Fruit fly (Drosophila melanogaster) whole organism, prepupa: Measurements from ENCODE around the gene AP-1gamma.
A peak's percentile ranks its signal among the peaks of the same experiment; 100 is the strongest.

Source experiments
- Blimp-1 ChIP-seq: fragments of 200-800 bp; sonication (Bioruptor generic); optimal IDR thresholded peaks from 3 replicates; lab custom pipeline; 2017; ENCODE audit warnings: missing biosample characterization, missing genetic modification characterization, mild to moderate bottlenecking, moderate library complexity, missing genetic modification reagents
- CG11762 ChIP-seq: fragments of 200-800 bp; sonication (Bioruptor generic); optimal IDR thresholded peaks from 3 replicates; lab custom pipeline; 2016; ENCODE audit warnings: missing biosample characterization, missing genetic modification characterization; ENCODE audit not compliant: insufficient read depth
- CG15336 ChIP-seq: fragments of 200-800 bp; sonication (Bioruptor generic); IDR thresholded peaks from 2 replicates; pipeline ENCODE4 v1.3.6; 2022; ENCODE audit warnings: missing biosample characterization, missing genetic modification characterization
- CG16779 ChIP-seq: fragments of 200-800 bp; sonication (Bioruptor generic); optimal IDR thresholded peaks from 3 replicates; lab custom pipeline; 2017; ENCODE audit warnings: missing biosample characterization, mild to moderate bottlenecking, missing genetic modification characterization
- CG3032 ChIP-seq: fragments of 200-800 bp; optimal IDR thresholded peaks from 2 replicates; lab custom pipeline; 2019; ENCODE audit warnings: missing biosample characterization, mild to moderate bottlenecking, missing genetic modification characterization, moderate library complexity
- CG31627 ChIP-seq: fragments of 200-800 bp; sonication (Bioruptor generic); optimal IDR thresholded peaks from 3 replicates; lab custom pipeline; 2016; ENCODE audit warnings: missing biosample characterization, missing genetic modification characterization
- CG32006 ChIP-seq: fragments of 200-800 bp; sonication (Bioruptor generic); optimal IDR thresholded peaks from 3 replicates; lab custom pipeline; 2017; ENCODE audit warnings: missing biosample characterization, mild to moderate bottlenecking, missing genetic modification characterization
- CG34406 ChIP-seq: fragments of 200-800 bp; sonication (Bioruptor generic); optimal IDR thresholded peaks from 3 replicates; lab custom pipeline; 2016; ENCODE audit warnings: missing biosample characterization, missing genetic modification characterization
- CG3919 ChIP-seq: fragments of 200-800 bp; sonication (Bioruptor generic); optimal IDR thresholded peaks from 3 replicates; lab custom pipeline; 2016; ENCODE audit warnings: missing biosample characterization, missing genetic modification characterization
- CG6163 ChIP-seq: fragments of 200-800 bp; sonication (Bioruptor generic); IDR thresholded peaks from 3 replicates; pipeline ENCODE4 v1.3.6; 2022; ENCODE audit warnings: missing biosample characterization, missing genetic modification characterization
- CG6276 ChIP-seq: fragments of 200-800 bp; sonication (Bioruptor generic); optimal IDR thresholded peaks from 2 replicates; lab custom pipeline; 2017; ENCODE audit warnings: missing biosample characterization, mild to moderate bottlenecking, missing genetic modification characterization
- CG6792 ChIP-seq: fragments of 200-800 bp; sonication (Bioruptor generic); optimal IDR thresholded peaks from 3 replicates; lab custom pipeline; 2016; ENCODE audit warnings: missing biosample characterization, missing genetic modification characterization
- CG8319 ChIP-seq: fragments of 200-800 bp; sonication (Bioruptor generic); optimal IDR thresholded peaks from 3 replicates; lab custom pipeline; 2016; ENCODE audit warnings: missing biosample characterization, missing genetic modification characterization
- CG9139 ChIP-seq: fragments of 200-800 bp; sonication (Bioruptor generic); optimal IDR thresholded peaks from 3 replicates; lab custom pipeline; 2017; ENCODE audit warnings: missing biosample characterization, mild to moderate bottlenecking, missing genetic modification characterization
- Eip78C ChIP-seq: fragments of 200-800 bp; sonication (Bioruptor generic); peaks from one replicate; lab custom pipeline; 2016; ENCODE audit warnings: missing biosample characterization, missing genetic modification characterization
- Eip93F ChIP-seq: fragments of 200-800 bp; sonication (Bioruptor generic); optimal IDR thresholded peaks from 2 replicates; lab custom pipeline; 2016; ENCODE audit warnings: missing biosample characterization, mild to moderate bottlenecking, missing genetic modification characterization
- Ets21C ChIP-seq: fragments of 200-800 bp; sonication (Bioruptor generic); optimal IDR thresholded peaks from 3 replicates; lab custom pipeline; 2016; ENCODE audit warnings: missing biosample characterization, missing genetic modification characterization
- Ets96B ChIP-seq: fragments of 200-800 bp; optimal IDR thresholded peaks from 2 replicates; lab custom pipeline; 2019; ENCODE audit warnings: missing biosample characterization, mild to moderate bottlenecking, missing genetic modification characterization, moderate library complexity
- Gug ChIP-seq: fragments of 200-800 bp; sonication (Bioruptor generic); IDR thresholded peaks from 2 replicates; pipeline ENCODE4 v1.3.6; 2022; ENCODE audit warnings: missing biosample characterization, missing genetic modification characterization
- Hr39 ChIP-seq: fragments of 200-800 bp; sonication (Bioruptor generic); optimal IDR thresholded peaks from 2 replicates; lab custom pipeline; 2016; ENCODE audit warnings: missing biosample characterization, missing genetic modification characterization
- Hr4 ChIP-seq: fragments of 200-800 bp; sonication (Bioruptor generic); optimal IDR thresholded peaks from 3 replicates; lab custom pipeline; 2016; ENCODE audit warnings: missing biosample characterization, missing genetic modification characterization
- Lpt ChIP-seq: fragments of 200-800 bp; sonication (Bioruptor generic); optimal IDR thresholded peaks from 3 replicates; lab custom pipeline; 2016; ENCODE audit warnings: missing biosample characterization, missing genetic modification characterization
- OdsH ChIP-seq: fragments of 200-800 bp; sonication (Bioruptor generic); optimal IDR thresholded peaks from 3 replicates; lab custom pipeline; 2016; ENCODE audit warnings: missing biosample characterization, missing genetic modification characterization
- Smox ChIP-seq: fragments of 200-800 bp; sonication (Bioruptor generic); optimal IDR thresholded peaks from 3 replicates; lab custom pipeline; 2016; ENCODE audit warnings: missing biosample characterization, missing genetic modification characterization
- Sox102F ChIP-seq: fragments of 200-800 bp; sonication (Bioruptor generic); optimal IDR thresholded peaks from 2 replicates; lab custom pipeline; 2016; ENCODE audit warnings: missing biosample characterization, mild to moderate bottlenecking, missing genetic modification characterization
- Sox14 ChIP-seq: fragments of 200-800 bp; sonication (Bioruptor generic); optimal IDR thresholded peaks from 3 replicates; lab custom pipeline; 2016; ENCODE audit warnings: missing biosample characterization, missing genetic modification characterization
- Sox15 ChIP-seq: fragments of 200-800 bp; sonication (Bioruptor generic); optimal IDR thresholded peaks from 3 replicates; lab custom pipeline; 2016; ENCODE audit warnings: missing biosample characterization, missing genetic modification characterization
- acj6 ChIP-seq: fragments of 200-800 bp; sonication (Bioruptor generic); optimal IDR thresholded peaks from 3 replicates; lab custom pipeline; 2016; ENCODE audit warnings: missing biosample characterization, missing genetic modification characterization
- dsx ChIP-seq: fragments of 200-800 bp; optimal IDR thresholded peaks from 3 replicates; lab custom pipeline; 2019; ENCODE audit warnings: missing biosample characterization, mild to moderate bottlenecking, missing genetic modification characterization, moderate library complexity; ENCODE audit not compliant: poor library complexity, severe bottlenecking
- eg ChIP-seq: fragments of 200-800 bp; sonication (Bioruptor generic); IDR thresholded peaks from 3 replicates; pipeline ENCODE4 v1.3.6; 2022; ENCODE audit warnings: missing biosample characterization, missing genetic modification characterization
- fd85E ChIP-seq: fragments of 200-800 bp; sonication (Bioruptor generic); optimal IDR thresholded peaks from 3 replicates; lab custom pipeline; 2016; ENCODE audit warnings: missing biosample characterization, missing genetic modification characterization
- lz ChIP-seq: fragments of 200-800 bp; sonication (Bioruptor generic); optimal IDR thresholded peaks from 3 replicates; lab custom pipeline; 2016; ENCODE audit warnings: missing biosample characterization, missing genetic modification characterization
- salr ChIP-seq, 2 experiments: fragments of 200-800 bp; sonication (Bioruptor generic); optimal IDR thresholded peaks; 3 replicates each; lab custom pipeline; 2016 to 2018; ENCODE audit warnings: missing biosample characterization in 2 of 2, missing genetic modification characterization in 2 of 2, mild to moderate bottlenecking in 1 of 2
- ss ChIP-seq, 2 experiments: fragments of 200-800 bp; sonication (Bioruptor generic); optimal IDR thresholded peaks; 2 replicates in 1 of 2; 3 replicates in 1 of 2; lab custom pipeline; 2017 to 2018; ENCODE audit warnings: mild to moderate bottlenecking in 2 of 2, missing biosample characterization in 2 of 2, missing genetic modification characterization in 2 of 2, moderate library complexity in 1 of 2
- svp ChIP-seq: fragments of 200-800 bp; sonication (Bioruptor generic); peaks from one replicate; lab custom pipeline; 2016; ENCODE audit warnings: missing biosample characterization, missing genetic modification characterization
- topi ChIP-seq: fragments of 200-800 bp; sonication (Bioruptor generic); optimal IDR thresholded peaks from 3 replicates; lab custom pipeline; 2016; ENCODE audit warnings: missing biosample characterization, missing genetic modification characterization
- vri ChIP-seq: fragments of 200-800 bp; sonication (Bioruptor generic); optimal IDR thresholded peaks from 3 replicates; lab custom pipeline; 2016; ENCODE audit warnings: missing biosample characterization, mild to moderate bottlenecking, missing genetic modification characterization

The AP-1gamma gene

dm6 chrX:9120828-9121754 lies 12.6 kb downstream of the AP-1gamma start (continued):
- TF ChIP-seq CG8319 (GFP tag; lab: Kevin White, UChicago) (no peak), Sox102F (peak; percentile 55), lz (GFP tag; lab: Kevin White, UChicago) (peak; percentile 35), topi (GFP tag; lab: Kevin White, UChicago) (peak; percentile 56), fd85E (GFP tag; lab: Kevin White, UChicago) (no peak), CG6163 (peak; percentile 28; the same call in 1 of the 3 replicates), Blimp-1 (GFP tag; lab: Kevin White, UChicago) (no peak), CG9139 (GFP tag; lab: Kevin White, UChicago) (no peak), Ets96B (tag; lab: Kevin White, UChicago) (peak; percentile 42), CG16779 (tag; lab: Kevin White, UChicago) (no peak), Hr39 (GFP tag; lab: Kevin White, UChicago) (peak; percentile 45), CG34406 (GFP tag; lab: Kevin White, UChicago) (peak; percentile 8), vri (GFP tag; lab: Kevin White, UChicago) (peak; percentile 33), dsx (GFP tag; lab: Kevin White, UChicago) (peak; percentile 9), svp (GFP tag; lab: Kevin White, UChicago) (peak; percentile 80), ss (GFP tag; optimal IDR thresholded peaks at IDR 0.05; lab: Kevin White, UChicago) (no peak), CG3032 (tag; lab: Kevin White, UChicago) (no peak), Ets21C (GFP tag; lab: Kevin White, UChicago) (peak; percentile 26), CG31627 (GFP tag; lab: Kevin White, UChicago) (peak; percentile 25), Smox (GFP tag; lab: Kevin White, UChicago) (peak; percentile 38), CG11762 (GFP tag; lab: Kevin White, UChicago) (no peak)
- TF ChIP-seq, all 60 proteins: peak for 36

- TF ChIP-seq ss (GFP tag; optimal IDR thresholded peaks at IDR 0.05; lab: Kevin White, UChicago) (peak in 1 of 2 experiments; percentile 19), CG34406 (GFP tag; lab: Kevin White, UChicago) (no peak), Eip78C (peak; percentile 54)
- TF ChIP-seq, all 60 proteins: peak for 2
Measured at dm6 chrX:9122492-9122891, 14.0 kb downstream of the AP-1gamma start.

- TF ChIP-seq CG32006, result peak; percentile 41
- no peak for TF ChIP-seq Sox15 (GFP tag; lab: Kevin White, UChicago)
- no peak for TF ChIP-seq CG8319 (GFP tag; lab: Kevin White, UChicago)
- TF ChIP-seq Eip78C, result peak; percentile 11
- peak; percentile 35; the same call in 1 of the 2 replicates for TF ChIP-seq CG15336
- peak; percentile 48; the same call in 1 of the 3 replicates for TF ChIP-seq eg
- no peak for TF ChIP-seq CG31627 (GFP tag; lab: Kevin White, UChicago)
- peak; percentile 22 for TF ChIP-seq Hr4 (GFP tag; lab: Kevin White, UChicago)
Measured at dm6 chrX:9127264-9128011, 18.9 kb downstream of the AP-1gamma start.

dm6 chrX:9128012-9128280 lies 19.5 kb downstream of the AP-1gamma start:
- no peak for TF ChIP-seq CG9139 (GFP tag; lab: Kevin White, UChicago)
- TF ChIP-seq Smox (GFP tag; lab: Kevin White, UChicago), result no peak
- TF ChIP-seq eg, result no peak
- no peak for TF ChIP-seq topi (GFP tag; lab: Kevin White, UChicago)
- no peak for TF ChIP-seq Sox15 (GFP tag; lab: Kevin White, UChicago)
- TF ChIP-seq OdsH (GFP tag; lab: Kevin White, UChicago), result no peak
- TF ChIP-seq CG6276 (GFP tag; lab: Kevin White, UChicago), result no peak
- TF ChIP-seq CG6792, result no peak
- no peak for TF ChIP-seq Lpt
- no peak for TF ChIP-seq Blimp-1 (GFP tag; lab: Kevin White, UChicago)
- TF ChIP-seq vri (GFP tag; lab: Kevin White, UChicago), result no peak
- TF ChIP-seq CG3919 (GFP tag; lab: Kevin White, UChicago), result no peak
- no peak for TF ChIP-seq Eip93F (GFP tag; lab: Kevin White, UChicago)
- TF ChIP-seq CG15336, result no peak
- no peak for TF ChIP-seq salr (GFP tag; optimal IDR thresholded peaks at IDR 0.05; lab: Kevin White, UChicago)
- no peak for TF ChIP-seq Gug (GFP tag; lab: Robert Waterston, UW)
- TF ChIP-seq acj6 (GFP tag; lab: Kevin White, UChicago), result no peak
- no peak for TF ChIP-seq svp (GFP tag; lab: Kevin White, UChicago)
- no peak for TF ChIP-seq Sox14 (GFP tag; lab: Kevin White, UChicago)
- no peak for TF ChIP-seq Ets96B (tag; lab: Kevin White, UChicago)
- TF ChIP-seq, all 60 proteins: peak for 0
